Fruit fly (Drosophila melanogaster): Measurements from ENCODE around the gene Mlc-c.

Gene Mlc-c

dm6 chrX:5596554-5596953, 25.8 kb downstream of the Mlc-c start:
- TF ChIP-seq Dll (optimal IDR thresholded peaks at IDR 0.05), result no peak

- TF ChIP-seq EcR (GFP tag; optimal IDR thresholded peaks at IDR 0.05) (no peak), psq (optimal IDR thresholded peaks at IDR 0.05) (no peak), Dll (optimal IDR thresholded peaks at IDR 0.05) (peak; percentile 9), CG8478 (optimal IDR thresholded peaks at IDR 0.05) (peak; percentile 96), usp (GFP tag; optimal IDR thresholded peaks at IDR 0.05) (no peak), pan (optimal IDR thresholded peaks at IDR 0.05) (no peak)
Measured at dm6 chrX:5593868-5594267, 28.5 kb downstream of the Mlc-c start, which contains the start of gene Vsx1. Gene Vsx1 (plus strand): TSS chrX:5594255.

- TF ChIP-seq pan (optimal IDR thresholded peaks at IDR 0.05) (no peak), EcR (GFP tag; optimal IDR thresholded peaks at IDR 0.05) (no peak), usp (GFP tag; optimal IDR thresholded peaks at IDR 0.05) (no peak), CG8478 (optimal IDR thresholded peaks at IDR 0.05) (no peak), Dll (optimal IDR thresholded peaks at IDR 0.05) (no peak), psq (optimal IDR thresholded peaks at IDR 0.05) (no peak)
Measured at dm6 chrX:5589990-5590389, 32.3 kb downstream of the Mlc-c start.

- TF ChIP-seq Dll (optimal IDR thresholded peaks at IDR 0.05) (no peak), EcR (GFP tag; optimal IDR thresholded peaks at IDR 0.05) (no peak), psq (optimal IDR thresholded peaks at IDR 0.05) (no peak), CG8478 (optimal IDR thresholded peaks at IDR 0.05) (no peak), pan (optimal IDR thresholded peaks at IDR 0.05) (no peak), usp (GFP tag; optimal IDR thresholded peaks at IDR 0.05) (no peak)
Measured at dm6 chrX:5588454-5588853, 33.9 kb downstream of the Mlc-c start.

dm6 chrX:5587023-5587422, 35.3 kb downstream of the Mlc-c start:
- TF ChIP-seq usp (GFP tag; optimal IDR thresholded peaks at IDR 0.05) (no peak), psq (optimal IDR thresholded peaks at IDR 0.05) (no peak), CG8478 (optimal IDR thresholded peaks at IDR 0.05) (no peak), pan (optimal IDR thresholded peaks at IDR 0.05) (no peak), EcR (GFP tag; optimal IDR thresholded peaks at IDR 0.05) (no peak), Dll (optimal IDR thresholded peaks at IDR 0.05) (no peak)

dm6 chrX:5579484-5579883, 42.9 kb downstream of the Mlc-c start:
- TF ChIP-seq EcR (GFP tag; optimal IDR thresholded peaks at IDR 0.05), result no peak
- TF ChIP-seq CG8478 (optimal IDR thresholded peaks at IDR 0.05), result peak; percentile 79

Data from whole organism.